Fruit fly (Drosophila melanogaster): ENCODE data around the gene rtet.

rtet gene

dm6 chr3R:21151090-21151870, 43.0 kb downstream of the rtet start (continued):
- TF ChIP-seq fd3F (GFP tag; optimal IDR thresholded peaks at IDR 0.05) (peak; percentile 48), insv (GFP tag; optimal IDR thresholded peaks at IDR 0.05) (no peak), Atf6 (GFP tag; IDR thresholded peaks at IDR 0.05) (peak; percentile 63; the same call in 1 of the 2 replicates), CG14050 (GFP tag; IDR thresholded peaks at IDR 0.05) (0 out of 3 replicates have a peak, but pooled peaks have one; percentile 15), onecut (GFP tag; IDR thresholded peaks at IDR 0.05) (no peak), CG1024 (GFP tag; IDR thresholded peaks at IDR 0.05) (no peak), CG32767 (GFP tag; IDR thresholded peaks at IDR 0.05) (no peak), CG13624 (GFP tag; optimal IDR thresholded peaks at IDR 0.05) (peak; percentile 60), Oli (tag; optimal IDR thresholded peaks at IDR 0.05) (peak; percentile 45), CG13775 (GFP tag; optimal IDR thresholded peaks at IDR 0.05) (no peak), Side (GFP tag; optimal IDR thresholded peaks at IDR 0.05) (no peak), TFAM (GFP tag; optimal IDR thresholded peaks at IDR 0.05) (no peak), slp2 (GFP tag; optimal IDR thresholded peaks at IDR 0.05) (no peak), CHES-1-like (GFP tag; optimal IDR thresholded peaks at IDR 0.05) (no peak), CG4617 (GFP tag; optimal IDR thresholded peaks at IDR 0.05; ENCODE audit: borderline replicate concordance) (peak; percentile 1), MTF-1 (GFP tag; optimal IDR thresholded peaks at IDR 0.05; ENCODE audit: borderline replicate concordance) (no peak), CG5953 (GFP tag; IDR thresholded peaks at IDR 0.05) (no peak), kah (GFP tag; optimal IDR thresholded peaks at IDR 0.05) (no peak), Antp (GFP tag; optimal IDR thresholded peaks at IDR 0.05) (no peak), jigr1 (GFP tag; IDR thresholded peaks at IDR 0.05) (no peak), Gug (GFP tag; IDR thresholded peaks at IDR 0.05) (peak; percentile 7; the same call in 1 of the 4 replicates), Dref (GFP tag; IDR thresholded peaks at IDR 0.05) (no peak), CG18764 (GFP tag; optimal IDR thresholded peaks at IDR 0.05) (no peak), chif (GFP tag; optimal IDR thresholded peaks at IDR 0.05) (peak; percentile 18 to 34), CG13296 (GFP tag; optimal IDR thresholded peaks at IDR 0.05) (peak; percentile 44), Elba2 (GFP tag; optimal IDR thresholded peaks at IDR 0.05) (no peak), trh (GFP tag; optimal IDR thresholded peaks at IDR 0.05) (no peak), Nf-YA (GFP tag; IDR thresholded peaks at IDR 0.05) (no peak), tio (GFP tag; optimal IDR thresholded peaks at IDR 0.05) (peak; percentile 49), CG10431 (GFP tag; optimal IDR thresholded peaks at IDR 0.05) (no peak), CG15601 (tag; optimal IDR thresholded peaks at IDR 0.05) (no peak), cwo (GFP tag; optimal IDR thresholded peaks at IDR 0.05) (peak; percentile 83), inv (GFP tag; IDR thresholded peaks at IDR 0.05; ENCODE audit: partially characterized antibody) (no peak), hkb (optimal IDR thresholded peaks at IDR 0.05) (no peak), hkb (GFP tag; IDR thresholded peaks at IDR 0.05) (peak; percentile 76), D19A (tag; optimal IDR thresholded peaks at IDR 0.05) (peak; percentile 6), pum (GFP tag; optimal IDR thresholded peaks at IDR 0.05) (peak; percentile 20), CG42726 (GFP tag; IDR thresholded peaks at IDR 0.05; ENCODE audit: partially characterized antibody) (no peak), CG6254 (GFP tag; optimal IDR thresholded peaks at IDR 0.05) (no peak), CG31365 (tag; optimal IDR thresholded peaks at IDR 0.05) (peak; percentile 18), CG4404 (GFP tag; IDR thresholded peaks at IDR 0.05) (no peak), CG31441 (GFP tag; IDR thresholded peaks at IDR 0.05) (peak; percentile 56), CG6813 (GFP tag; optimal IDR thresholded peaks at IDR 0.05) (no peak), CG4820 (GFP tag; optimal IDR thresholded peaks at IDR 0.05) (peak; percentile 4), az2 (GFP tag; optimal IDR thresholded peaks at IDR 0.05) (peak; percentile 37), Bgb (GFP tag; IDR thresholded peaks at IDR 0.05; ENCODE audit: partially characterized antibody) (no peak), tup (GFP tag; optimal IDR thresholded peaks at IDR 0.05) (no peak), caup (GFP tag; optimal IDR thresholded peaks at IDR 0.05; ENCODE audit: severe bottlenecking) (peak; percentile 55), CG7357 (GFP tag; IDR thresholded peaks at IDR 0.05) (0 out of 3 replicates have a peak, but pooled peaks have one; percentile 23)
